Worm (Caenorhabditis elegans) whole organism, L1 larva: ENCODE results near the gene T13A10.64.

Source experiments
- C16A3.4 ChIP-seq: fragments of 150-350 bp; optimal IDR thresholded peaks from 2 replicates; lab custom pipeline; 2014; ENCODE audit warnings: missing biosample characterization, missing genetic modification characterization
- Y116A8C.19 ChIP-seq: sonication (generic microtip); optimal IDR thresholded peaks from 2 replicates; lab custom pipeline; 2016; ENCODE audit warnings: missing compliant biosample characterization, missing genetic modification characterization, borderline replicate concordance
- alr-1 ChIP-seq: fragments of 200-800 bp; sonication (Bioruptor generic); optimal IDR thresholded peaks from 2 replicates; lab custom pipeline; 2018; ENCODE audit warnings: borderline replicate concordance, mild to moderate bottlenecking, missing genetic modification characterization, missing compliant biosample characterization
- blmp-1 ChIP-seq: fragments of 150-350 bp; optimal IDR thresholded peaks from 2 replicates; lab custom pipeline; 2014; ENCODE audit warnings: missing biosample characterization, missing genetic modification characterization
- ceh-63 ChIP-seq: fragments of 200-800 bp; sonication (Bioruptor generic); optimal IDR thresholded peaks from 2 replicates; lab custom pipeline; 2018; ENCODE audit warnings: mild to moderate bottlenecking, missing genetic modification characterization, missing compliant biosample characterization
- ceh-82 ChIP-seq, 3 experiments: fragments of 150-350 bp in 1 of 3; sonication (generic microtip) in 2 of 3; optimal IDR thresholded peaks; 2 replicates each; lab custom pipeline; 2014 to 2017; ENCODE audit warnings: missing biosample characterization in 3 of 3, missing genetic modification characterization in 3 of 3
- ceh-88 ChIP-seq: fragments of 200-800 bp; sonication (Bioruptor generic); IDR thresholded peaks from 2 replicates; pipeline ENCODE4 v1.3.6; 2022; ENCODE audit warnings: missing genetic modification characterization, missing compliant biosample characterization
- dpl-1 ChIP-seq, 3 experiments: fragments of 150-350 bp in 2 of 3; sonication (generic microtip) in 1 of 3; optimal IDR thresholded peaks; 2 replicates each; lab custom pipeline; 2014 to 2017; ENCODE audit warnings: missing biosample characterization in 3 of 3, missing genetic modification characterization in 3 of 3, missing genetic modification reagents in 3 of 3
- efl-1 ChIP-seq, 4 experiments: fragments of 150-350 bp; optimal IDR thresholded peaks in 3 of 4; peaks in 1 of 4; 1 replicate in 1 of 4; 2 replicates in 3 of 4; lab custom pipeline; 2014; ENCODE audit warnings: missing biosample characterization in 2 of 4, missing genetic modification characterization in 2 of 4, missing genetic modification reagents in 2 of 4
- elt-3 ChIP-seq, 6 experiments: fragments of 150-350 bp in 1 of 6; sonication (generic microtip); optimal IDR thresholded peaks; 2 replicates each; lab custom pipeline; 2017 to 2018; ENCODE audit warnings: missing biosample characterization in 6 of 6, missing genetic modification characterization in 6 of 6, inconsistent platforms in 1 of 6
- ets-5 ChIP-seq: fragments of 200-800 bp; sonication (Bioruptor generic); IDR thresholded peaks from 2 replicates; pipeline ENCODE4 v1.3.6; 2022; ENCODE audit warnings: missing genetic modification characterization, missing compliant biosample characterization
- fkh-10 ChIP-seq: sonication (generic microtip); optimal IDR thresholded peaks from 2 replicates; lab custom pipeline; 2017; ENCODE audit warnings: missing biosample characterization, missing genetic modification reagents, missing genetic modification characterization
- fkh-8 ChIP-seq: sonication (generic microtip); optimal IDR thresholded peaks from 2 replicates; lab custom pipeline; 2016; ENCODE audit warnings: mild to moderate bottlenecking, missing genetic modification characterization, missing compliant biosample characterization
- grh-1 ChIP-seq: fragments of 200-800 bp; sonication (Bioruptor generic); IDR thresholded peaks from 2 replicates; pipeline ENCODE4 v1.3.6; 2022; ENCODE audit warnings: missing genetic modification reagents, missing genetic modification characterization, missing compliant biosample characterization
- hlh-4 ChIP-seq: sonication (generic microtip); optimal IDR thresholded peaks from 2 replicates; lab custom pipeline; 2016; ENCODE audit warnings: mild to moderate bottlenecking, missing genetic modification characterization, missing compliant biosample characterization
- hpl-2 ChIP-seq: fragments of 150-350 bp; optimal IDR thresholded peaks from 2 replicates; lab custom pipeline; 2014; ENCODE audit warnings: missing biosample characterization, missing genetic modification reagents, missing genetic modification characterization
- irx-1 ChIP-seq: sonication (generic microtip); optimal IDR thresholded peaks from 2 replicates; lab custom pipeline; 2016; ENCODE audit warnings: missing genetic modification characterization, missing compliant biosample characterization
- jun-1 ChIP-seq: fragments of 150-350 bp; optimal IDR thresholded peaks from 2 replicates; lab custom pipeline; 2014; ENCODE audit warnings: missing biosample characterization, missing genetic modification reagents, missing genetic modification characterization
- lsy-2 ChIP-seq, 2 experiments: fragments of 150-350 bp; optimal IDR thresholded peaks; 2 replicates each; lab custom pipeline; 2014; ENCODE audit warnings: missing biosample characterization in 2 of 2, missing genetic modification characterization in 2 of 2
- mdl-1 ChIP-seq, 2 experiments: fragments of 150-350 bp; optimal IDR thresholded peaks; 2 replicates each; lab custom pipeline; 2014 to 2017; ENCODE audit warnings: missing biosample characterization in 2 of 2, missing genetic modification characterization in 2 of 2, inconsistent platforms in 1 of 2
- nhr-11 ChIP-seq: fragments of 150-350 bp; optimal IDR thresholded peaks from 2 replicates; lab custom pipeline; 2014; ENCODE audit warnings: missing biosample characterization, missing genetic modification characterization
- nhr-20 ChIP-seq: sonication (generic microtip); optimal IDR thresholded peaks from 2 replicates; lab custom pipeline; 2016; ENCODE audit warnings: mild to moderate bottlenecking, missing genetic modification characterization, missing compliant biosample characterization
- nhr-237 ChIP-seq: fragments of 150-350 bp; optimal IDR thresholded peaks from 2 replicates; lab custom pipeline; 2014; ENCODE audit warnings: missing biosample characterization, missing genetic modification characterization
- nhr-28 ChIP-seq: fragments of 150-350 bp; optimal IDR thresholded peaks from 2 replicates; lab custom pipeline; 2014; ENCODE audit warnings: missing biosample characterization, missing genetic modification characterization
- nhr-47 ChIP-seq: sonication (generic microtip); optimal IDR thresholded peaks from 2 replicates; lab custom pipeline; 2016; ENCODE audit warnings: mild to moderate bottlenecking, missing genetic modification characterization, moderate library complexity, missing compliant biosample characterization
- nhr-71 ChIP-seq: sonication (generic microtip); optimal IDR thresholded peaks from 2 replicates; lab custom pipeline; 2016; ENCODE audit warnings: mild to moderate bottlenecking, missing genetic modification characterization, moderate library complexity, missing compliant biosample characterization
- nhr-77 ChIP-seq: fragments of 150-350 bp; optimal IDR thresholded peaks from 2 replicates; lab custom pipeline; 2014; ENCODE audit warnings: missing biosample characterization, missing genetic modification characterization
- nhr-84 ChIP-seq: sonication (generic microtip); optimal IDR thresholded peaks from 2 replicates; lab custom pipeline; 2017; ENCODE audit warnings: missing biosample characterization, missing genetic modification characterization
- pax-3 ChIP-seq: fragments of 200-800 bp; sonication (Bioruptor generic); optimal IDR thresholded peaks from 2 replicates; lab custom pipeline; 2018; ENCODE audit warnings: mild to moderate bottlenecking, missing genetic modification characterization, moderate library complexity, missing compliant biosample characterization
- sox-4 ChIP-seq: sonication (generic microtip); optimal IDR thresholded peaks from 2 replicates; lab custom pipeline; 2016; ENCODE audit warnings: missing genetic modification characterization, missing compliant biosample characterization
- sptf-1 ChIP-seq: fragments of 150-350 bp; optimal IDR thresholded peaks from 2 replicates; lab custom pipeline; 2014; ENCODE audit warnings: missing biosample characterization, missing genetic modification characterization
- swsn-7 ChIP-seq: sonication (generic microtip); optimal IDR thresholded peaks from 2 replicates; lab custom pipeline; 2016; ENCODE audit warnings: missing genetic modification characterization, missing compliant biosample characterization
- tbx-2 ChIP-seq: sonication (generic microtip); optimal IDR thresholded peaks from 2 replicates; lab custom pipeline; 2016; ENCODE audit warnings: missing genetic modification characterization, missing compliant biosample characterization
- tlp-1 ChIP-seq: fragments of 150-350 bp; optimal IDR thresholded peaks from 2 replicates; lab custom pipeline; 2014; ENCODE audit warnings: missing biosample characterization, missing genetic modification characterization
- unc-86 ChIP-seq: sonication (generic microtip); optimal IDR thresholded peaks from 2 replicates; lab custom pipeline; 2016; ENCODE audit warnings: missing genetic modification characterization, missing compliant biosample characterization
- unc-98 ChIP-seq: fragments of 200-800 bp; sonication (Bioruptor generic); IDR thresholded peaks from 2 replicates; pipeline ENCODE4 v1.3.6; 2022; ENCODE audit warnings: missing genetic modification characterization, missing compliant biosample characterization
- xbp-1 ChIP-seq: sonication (generic microtip); optimal IDR thresholded peaks from 2 replicates; lab custom pipeline; 2016; ENCODE audit warnings: missing genetic modification characterization, missing compliant biosample characterization
- zag-1 ChIP-seq: fragments of 150-350 bp; optimal IDR thresholded peaks from 2 replicates; lab custom pipeline; 2014; ENCODE audit warnings: missing biosample characterization, missing genetic modification characterization
- zip-4 ChIP-seq: fragments of 200-800 bp; sonication (Bioruptor generic); optimal IDR thresholded peaks from 2 replicates; lab custom pipeline; 2018; ENCODE audit warnings: mild to moderate bottlenecking, missing genetic modification characterization, moderate library complexity, missing compliant biosample characterization
- ztf-11 ChIP-seq, 2 experiments: sonication (generic microtip); optimal IDR thresholded peaks; 2 replicates each; lab custom pipeline; 2016 to 2017; ENCODE audit warnings: missing genetic modification characterization in 2 of 2, missing biosample characterization in 1 of 2, missing compliant biosample characterization in 1 of 2
- ztf-4 ChIP-seq: fragments of 150-350 bp; optimal IDR thresholded peaks from 2 replicates; lab custom pipeline; 2014; ENCODE audit warnings: missing biosample characterization, missing genetic modification characterization

T13A10.64 gene

DNA sequence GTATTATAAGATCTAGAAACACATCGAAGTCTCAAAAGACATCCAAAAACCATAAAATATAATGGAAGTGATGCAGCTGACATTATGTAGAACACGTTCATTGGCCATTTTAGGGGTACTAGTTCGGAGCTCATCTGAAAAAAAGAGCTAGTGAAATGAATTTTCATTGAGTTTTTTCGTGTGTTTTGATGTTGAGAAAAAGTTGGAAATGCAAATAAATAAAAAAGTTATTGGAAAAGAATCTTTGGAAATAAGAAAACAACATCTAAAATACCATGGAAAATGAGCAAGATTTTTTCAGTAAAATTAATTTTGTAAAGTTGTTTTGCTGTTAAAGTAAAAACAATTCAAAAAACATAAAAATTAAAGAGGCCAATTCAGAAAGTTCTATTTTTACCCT lies 36.0 kb downstream of the T13A10.64 start, which contains the start of gene srv-24:
Gene srv-24, minus strand, starts transcription at position 101 of the 400 bp plus-strand sequence.
- TF ChIP-seq zag-1 (no peak), nhr-20 (tag; lab: Kevin White, UChicago) (no peak), elt-3 (tag; optimal IDR thresholded peaks at IDR 0.05; lab: Kevin White, UChicago) (no peak), blmp-1 (tag; lab: Kevin White, UChicago) (no peak), hpl-2 (GFP tag; lab: Kevin White, UChicago) (no peak), nhr-28 (no peak), ztf-4 (tag; lab: Kevin White, UChicago) (no peak), unc-98 (GFP tag; lab: Robert Waterston, UW) (no peak)
- TF ChIP-seq, all 84 proteins: peak for 0

DNA sequence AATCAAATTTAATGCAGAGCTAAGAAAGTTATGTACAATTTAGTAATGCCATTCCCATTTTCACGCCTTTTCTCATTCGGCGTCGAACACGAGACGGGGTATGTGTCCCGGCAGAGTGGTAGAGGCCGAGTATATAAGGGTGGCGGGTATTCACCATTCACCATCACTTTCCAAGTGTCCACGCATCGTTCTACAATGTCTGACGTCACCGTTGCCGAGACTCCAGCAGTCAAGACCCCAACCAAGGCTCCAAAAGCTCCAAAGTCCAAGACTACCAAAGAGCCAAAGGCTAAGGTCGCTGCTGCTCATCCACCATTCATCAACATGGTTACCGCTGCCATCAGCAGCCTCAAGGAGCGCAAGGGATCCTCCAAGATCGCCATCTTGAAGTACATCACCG lies 39.3 kb downstream of the T13A10.64 start, which contains the start of gene hil-2:
Gene hil-2, plus strand, starts transcription at position 160 of the 400 bp plus-strand sequence.
- TF ChIP-seq nhr-237, result no peak
- no peak for TF ChIP-seq jun-1 (tag; lab: Kevin White, UChicago)
- no peak for TF ChIP-seq sox-4
- no peak for TF ChIP-seq tlp-1 (tag; lab: Kevin White, UChicago)
- TF ChIP-seq nhr-11 (tag; lab: Kevin White, UChicago), result no peak
- TF ChIP-seq irx-1, result no peak
- TF ChIP-seq grh-1 (GFP tag; lab: Robert Waterston, UW), result 0 out of 2 replicates have a peak, but pooled peaks have one; percentile 31
- TF ChIP-seq Y116A8C.19 (tag; lab: Kevin White, UChicago), result no peak
- no peak for TF ChIP-seq ceh-88 (GFP tag; lab: Robert Waterston, UW)
- no peak for TF ChIP-seq ets-5 (GFP tag; lab: Robert Waterston, UW)
- TF ChIP-seq hpl-2 (GFP tag; lab: Kevin White, UChicago), result no peak
- peak in 1 of 3 experiments; percentile 13 for TF ChIP-seq dpl-1 (GFP tag; optimal IDR thresholded peaks at IDR 0.05; lab: Kevin White, UChicago)
- peak; percentile 23 for TF ChIP-seq unc-86
- peak in 1 of 3 experiments; percentile 44 for TF ChIP-seq ceh-82 (tag; optimal IDR thresholded peaks at IDR 0.05; lab: Kevin White, UChicago)
- TF ChIP-seq mdl-1 (tag; optimal IDR thresholded peaks at IDR 0.05; lab: Kevin White, UChicago), result no peak
- no peak for TF ChIP-seq lsy-2 (tag; optimal IDR thresholded peaks at IDR 0.05; lab: Kevin White, UChicago)
- TF ChIP-seq xbp-1, result no peak
- no peak for TF ChIP-seq nhr-77 (tag; lab: Kevin White, UChicago)
- no peak for TF ChIP-seq nhr-84
- peak; percentile 4 for TF ChIP-seq C16A3.4
- no peak for TF ChIP-seq alr-1 (tag; lab: Kevin White, UChicago)
- TF ChIP-seq efl-1 (optimal IDR thresholded peaks at IDR 0.05; lab: Kevin White, UChicago), result peak in 1 of 2 experiments; percentile 23
- TF ChIP-seq efl-1 (GFP tag; optimal IDR thresholded peaks at IDR 0.05 in 1 of 2; lab: Kevin White, UChicago), result no peak
- TF ChIP-seq ztf-11 (tag; optimal IDR thresholded peaks at IDR 0.05; lab: Kevin White, UChicago), result peak in 1 of 2 experiments; percentile 4
- TF ChIP-seq nhr-47 (tag; lab: Kevin White, UChicago), result peak; percentile 23
- peak; percentile 17 for TF ChIP-seq nhr-71 (tag; lab: Kevin White, UChicago)
- peak; percentile 40 for TF ChIP-seq swsn-7 (tag; lab: Kevin White, UChicago)

DNA sequence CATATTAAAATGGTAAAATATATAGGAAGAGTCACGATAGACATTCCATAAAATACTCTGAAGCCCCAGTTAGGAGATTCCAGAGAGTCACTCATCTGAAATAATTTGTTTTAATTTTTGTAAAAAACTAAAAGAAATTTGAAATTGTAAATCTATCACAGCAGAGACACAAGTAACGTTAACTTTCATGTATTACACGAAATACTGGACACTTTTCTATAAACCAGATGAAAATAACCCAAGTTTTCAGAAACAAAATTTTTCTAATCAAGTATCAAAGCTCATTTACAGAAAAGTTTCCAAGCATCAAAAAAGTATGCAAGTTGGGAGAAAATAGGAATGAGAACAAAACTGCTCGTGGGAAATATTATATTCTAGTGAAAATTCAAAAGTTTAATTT lies 43.5 kb downstream of the T13A10.64 start, which contains the start of gene srv-27:
Gene srv-27, minus strand, starts transcription at position 101 of the 400 bp plus-strand sequence.
- TF ChIP-seq tbx-2 (tag; lab: Kevin White, UChicago) (no peak), fkh-8 (tag; lab: Kevin White, UChicago) (peak; percentile 16)

DNA sequence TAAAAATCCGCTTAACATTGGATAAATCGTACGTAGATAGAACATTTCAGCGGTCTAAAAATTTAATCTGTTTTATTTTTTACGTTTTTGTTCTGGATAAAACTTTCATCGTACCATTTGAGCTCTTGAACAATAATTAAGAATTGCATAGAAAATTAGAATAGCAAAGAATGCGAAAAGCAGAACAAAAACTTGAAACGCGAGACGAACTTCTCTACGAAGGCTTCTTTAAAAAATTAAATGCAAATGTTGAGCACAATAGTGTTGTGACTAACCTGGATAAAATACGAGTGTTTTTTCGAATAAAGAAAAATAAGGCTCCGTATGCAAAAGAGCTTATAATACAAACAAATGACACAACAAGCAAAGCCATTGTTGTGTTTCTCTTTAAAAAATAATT lies 44.8 kb downstream of the T13A10.64 start:
- TF ChIP-seq tbx-2 (tag; lab: Kevin White, UChicago), result no peak
- TF ChIP-seq ceh-63 (GFP tag; lab: Kevin White, UChicago), result no peak
- TF ChIP-seq xbp-1, result no peak
- TF ChIP-seq pax-3 (tag; lab: Kevin White, UChicago), result no peak
- TF ChIP-seq sptf-1 (tag; lab: Kevin White, UChicago), result no peak
- no peak for TF ChIP-seq Y116A8C.19 (tag; lab: Kevin White, UChicago)
- TF ChIP-seq zip-4 (GFP tag; lab: Kevin White, UChicago), result no peak
- TF ChIP-seq nhr-77 (tag; lab: Kevin White, UChicago), result no peak
- TF ChIP-seq hlh-4, result no peak
- no peak for TF ChIP-seq hpl-2 (GFP tag; lab: Kevin White, UChicago)
- TF ChIP-seq ztf-11 (tag; optimal IDR thresholded peaks at IDR 0.05; lab: Kevin White, UChicago), result no peak
- TF ChIP-seq fkh-10 (GFP tag; lab: Kevin White, UChicago), result no peak
- TF ChIP-seq, all 84 proteins: peak for 0
